Worm (Caenorhabditis elegans): ENCODE results near the gene F54F7.14.

DNA sequence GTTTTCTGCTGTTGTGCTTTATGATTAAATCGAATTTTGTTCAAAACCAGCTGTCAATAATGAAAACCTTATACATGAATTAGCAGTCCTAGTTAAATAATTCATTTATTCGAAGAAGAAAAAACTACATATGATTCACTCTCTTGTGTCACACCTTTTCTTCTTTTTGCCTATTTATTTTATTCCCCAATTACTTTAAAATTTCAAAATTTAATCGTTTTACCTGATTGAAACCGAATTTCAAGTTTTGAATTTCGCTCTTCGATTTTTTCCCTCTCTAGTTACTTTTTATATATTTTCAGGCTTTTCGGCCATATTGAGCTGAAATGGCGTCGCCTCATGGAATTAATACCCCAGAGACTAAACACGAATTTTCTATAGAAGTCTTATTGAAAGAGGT, 1.8 kb downstream of the F54F7.14 start, which contains the start of gene xtr-1:
- no peak for TF ChIP-seq eyg-1 (tag; optimal IDR thresholded peaks at IDR 0.05)
- TF ChIP-seq nfya-1 (tag; optimal IDR thresholded peaks at IDR 0.05), result no peak
- TF ChIP-seq hlh-8 (tag; optimal IDR thresholded peaks at IDR 0.05), result no peak
- no peak for TF ChIP-seq elt-2 (tag; optimal IDR thresholded peaks at IDR 0.05)
- no peak for TF ChIP-seq ceh-24 (tag; optimal IDR thresholded peaks at IDR 0.05)
- TF ChIP-seq sox-2 (GFP tag; IDR thresholded peaks at IDR 0.05), result no peak
- no peak for TF ChIP-seq ref-2 (tag; optimal IDR thresholded peaks at IDR 0.05)
- TF ChIP-seq unc-86 (tag; optimal IDR thresholded peaks at IDR 0.05), result no peak
- TF ChIP-seq sdc-2 (tag; optimal IDR thresholded peaks at IDR 0.05), result no peak
- no peak for TF ChIP-seq rnt-1 (tag; optimal IDR thresholded peaks at IDR 0.05)
- TF ChIP-seq hlh-30 (tag; optimal IDR thresholded peaks at IDR 0.05; ENCODE audit: insufficient read depth), result no peak
